Fruit fly (Drosophila melanogaster): ENCODE data around the gene Past1.

Past1 gene

DNA sequence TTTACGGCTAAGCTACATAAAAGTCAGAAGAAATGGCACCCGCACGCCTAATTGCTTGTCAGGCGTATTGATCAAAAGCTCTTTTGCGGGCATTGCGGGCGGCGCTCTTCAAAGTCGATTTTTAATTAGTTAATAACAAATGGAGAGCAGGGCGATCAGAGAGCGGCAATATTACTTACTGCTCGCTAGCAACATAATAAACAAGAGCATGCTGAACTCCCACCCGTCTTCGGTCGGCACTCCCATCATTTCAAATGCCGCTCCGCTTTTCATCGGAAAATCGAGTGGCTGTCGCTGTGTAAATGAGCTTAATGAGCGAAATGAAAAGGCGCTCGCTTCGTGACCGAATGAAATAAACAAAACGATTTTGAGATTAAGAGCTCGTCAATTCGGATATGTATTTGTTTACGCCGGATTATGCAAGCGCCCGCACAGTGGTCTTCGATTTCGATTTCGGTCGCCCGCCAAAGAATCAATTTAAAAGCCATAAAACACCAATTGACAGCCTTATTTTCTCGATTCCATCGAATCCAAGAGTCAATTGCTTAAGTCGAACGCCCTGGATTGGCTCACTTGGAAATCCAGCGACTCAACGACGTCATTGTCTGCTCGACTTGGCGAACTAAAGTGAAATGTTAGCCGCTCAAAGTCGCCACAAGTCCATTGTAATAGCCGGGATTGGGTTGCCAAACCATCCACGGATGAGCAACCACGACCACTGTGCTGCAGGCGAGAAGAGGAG lies 43.4 kb upstream of the Past1 start (continued):
- peak; percentile 13 for TF ChIP-seq psq (GFP tag; optimal IDR thresholded peaks at IDR 0.05)
- TF ChIP-seq CG9437 (GFP tag; optimal IDR thresholded peaks at IDR 0.05) = peak; percentile 84
- peak; percentile 63 for TF ChIP-seq CG32772 (GFP tag; IDR thresholded peaks at IDR 0.05)
- TF ChIP-seq grn (GFP tag; optimal IDR thresholded peaks at IDR 0.05) = no peak
- no peak for TF ChIP-seq cg (GFP tag; optimal IDR thresholded peaks at IDR 0.05)
- no peak for TF ChIP-seq CG17912 (GFP tag; optimal IDR thresholded peaks at IDR 0.05)
- peak; percentile 87; the same call in 1 of the 2 replicates for TF ChIP-seq Atf6 (GFP tag; IDR thresholded peaks at IDR 0.05)
- peak; percentile 68 for TF ChIP-seq eyg (GFP tag; optimal IDR thresholded peaks at IDR 0.05)
- TF ChIP-seq Nf-YA (GFP tag; IDR thresholded peaks at IDR 0.05) = peak; percentile 65
- peak; percentile 77 for TF ChIP-seq CG12391 (tag; optimal IDR thresholded peaks at IDR 0.05)
- TF ChIP-seq Hr78 (GFP tag; optimal IDR thresholded peaks at IDR 0.05) = peak in 1 of 2 experiments; percentile 8
- peak; percentile 63 for TF ChIP-seq sug (tag; optimal IDR thresholded peaks at IDR 0.05)
- TF ChIP-seq lmd (GFP tag; IDR thresholded peaks at IDR 0.05) = peak; percentile 92
- TF ChIP-seq salm (tag; optimal IDR thresholded peaks at IDR 0.05) = peak; percentile 72
- peak; percentile 17; the same call in 1 of the 3 replicates for TF ChIP-seq CG34224 (GFP tag; IDR thresholded peaks at IDR 0.05; ENCODE audit: partially characterized antibody)
- peak; percentile 63 for TF ChIP-seq disco-r (GFP tag; optimal IDR thresholded peaks at IDR 0.05)
- TF ChIP-seq gfzf (GFP tag; optimal IDR thresholded peaks at IDR 0.05) = no peak
- TF ChIP-seq mirr (GFP tag; optimal IDR thresholded peaks at IDR 0.05) = no peak
- peak; percentile 85; the same call in 2 of the 3 replicates for TF ChIP-seq CG11695 (GFP tag; IDR thresholded peaks at IDR 0.05)
- peak; percentile 76 for TF ChIP-seq oc (tag; optimal IDR thresholded peaks at IDR 0.05)
- TF ChIP-seq croc (GFP tag; conservative IDR thresholded peaks at IDR 0.05) = peak; percentile 77
- TF ChIP-seq CG13894 (tag; optimal IDR thresholded peaks at IDR 0.05) = no peak
- no peak for TF ChIP-seq CG6791 (GFP tag; IDR thresholded peaks at IDR 0.05; ENCODE audit: partially characterized antibody)
- peak; percentile 4 for TF ChIP-seq CG6765 (GFP tag; optimal IDR thresholded peaks at IDR 0.05)
- TF ChIP-seq HHEX (GFP tag; optimal IDR thresholded peaks at IDR 0.05) = peak; percentile 83
- no peak for TF ChIP-seq hbn (GFP tag; IDR thresholded peaks at IDR 0.05; ENCODE audit: partially characterized antibody)
- no peak for TF ChIP-seq hb (GFP tag; IDR thresholded peaks at IDR 0.05; ENCODE audit: partially characterized antibody)
- TF ChIP-seq CG12744 (GFP tag; optimal IDR thresholded peaks at IDR 0.05) = peak; percentile 65
- TF ChIP-seq Dip3 (GFP tag; optimal IDR thresholded peaks at IDR 0.05) = peak; percentile 60
- peak; percentile 74; the same call in 2 of the 3 replicates for TF ChIP-seq Dbx (GFP tag; IDR thresholded peaks at IDR 0.05)
- TF ChIP-seq CG6854 (GFP tag; optimal IDR thresholded peaks at IDR 0.05) = peak; percentile 71
- no peak for TF ChIP-seq CG30020 (tag; optimal IDR thresholded peaks at IDR 0.05)
- no peak for TF ChIP-seq hkb (optimal IDR thresholded peaks at IDR 0.05)
- TF ChIP-seq hkb (GFP tag; IDR thresholded peaks at IDR 0.05) = peak; percentile 91
- TF ChIP-seq Doc2 (GFP tag; IDR thresholded peaks at IDR 0.05) = 0 out of 2 replicates have a peak, but pooled peaks have one; percentile 38
- peak; percentile 73 for TF ChIP-seq CG11560 (tag; IDR thresholded peaks at IDR 0.05)
- TF ChIP-seq crp (GFP tag; optimal IDR thresholded peaks at IDR 0.05) = peak in 1 of 2 experiments; percentile 49
- peak; percentile 69 for TF ChIP-seq CG15601 (tag; optimal IDR thresholded peaks at IDR 0.05)
- no peak for TF ChIP-seq fru (optimal IDR thresholded peaks at IDR 0.05)
- TF ChIP-seq Sox102F (GFP tag; optimal IDR thresholded peaks at IDR 0.05) = peak; percentile 95
- TF ChIP-seq CG18476 (GFP tag; optimal IDR thresholded peaks at IDR 0.05) = peak; percentile 32
- peak; percentile 77 for TF ChIP-seq CG32532 (GFP tag; IDR thresholded peaks at IDR 0.05)
- TF ChIP-seq peb (GFP tag; IDR thresholded peaks at IDR 0.05) = peak; percentile 54; the same call in 1 of the 2 replicates
- TF ChIP-seq CG11247 (GFP tag; IDR thresholded peaks at IDR 0.05) = peak; percentile 67
- TF ChIP-seq Asciz (GFP tag; optimal IDR thresholded peaks at IDR 0.05) = peak; percentile 84
- peak; percentile 45 for TF ChIP-seq vfl (GFP tag; optimal IDR thresholded peaks at IDR 0.05)
- peak; percentile 51; the same call in 1 of the 2 replicates for TF ChIP-seq CG10321 (GFP tag; IDR thresholded peaks at IDR 0.05)
- no peak for TF ChIP-seq CG7987 (GFP tag; optimal IDR thresholded peaks at IDR 0.05)
- peak; percentile 69 for TF ChIP-seq Mes4 (GFP tag; optimal IDR thresholded peaks at IDR 0.05)

Data from whole organism, embryonic.